Worm (Caenorhabditis elegans) whole organism, L1 larva: ENCODE results near the gene Y67H2A.2.

Experiments used
- ama-1 ChIP-seq: fragments of 150-350 bp; optimal IDR thresholded peaks from 2 replicates; lab custom pipeline; 2014
- efl-3 ChIP-seq: fragments of 200-800 bp; sonication (Bioruptor generic); optimal IDR thresholded peaks from 2 replicates; lab custom pipeline; 2018; ENCODE audit warnings: mild to moderate bottlenecking, missing genetic modification characterization, missing compliant biosample characterization
- irx-1 ChIP-seq: sonication (generic microtip); optimal IDR thresholded peaks from 2 replicates; lab custom pipeline; 2016; ENCODE audit warnings: missing genetic modification characterization, missing compliant biosample characterization
- mdl-1 ChIP-seq, 2 experiments: fragments of 150-350 bp; optimal IDR thresholded peaks; 2 replicates each; lab custom pipeline; 2014 to 2017; ENCODE audit warnings: missing biosample characterization in 2 of 2, missing genetic modification characterization in 2 of 2, inconsistent platforms in 1 of 2
- unc-62 ChIP-seq: fragments of 150-350 bp; optimal IDR thresholded peaks from 2 replicates; lab custom pipeline; 2014; ENCODE audit warnings: missing biosample characterization, missing genetic modification reagents, missing genetic modification characterization
- unc-86 ChIP-seq: sonication (generic microtip); optimal IDR thresholded peaks from 2 replicates; lab custom pipeline; 2016; ENCODE audit warnings: missing genetic modification characterization, missing compliant biosample characterization
- ztf-4 ChIP-seq: fragments of 150-350 bp; optimal IDR thresholded peaks from 2 replicates; lab custom pipeline; 2014; ENCODE audit warnings: missing biosample characterization, missing genetic modification characterization

DNA sequence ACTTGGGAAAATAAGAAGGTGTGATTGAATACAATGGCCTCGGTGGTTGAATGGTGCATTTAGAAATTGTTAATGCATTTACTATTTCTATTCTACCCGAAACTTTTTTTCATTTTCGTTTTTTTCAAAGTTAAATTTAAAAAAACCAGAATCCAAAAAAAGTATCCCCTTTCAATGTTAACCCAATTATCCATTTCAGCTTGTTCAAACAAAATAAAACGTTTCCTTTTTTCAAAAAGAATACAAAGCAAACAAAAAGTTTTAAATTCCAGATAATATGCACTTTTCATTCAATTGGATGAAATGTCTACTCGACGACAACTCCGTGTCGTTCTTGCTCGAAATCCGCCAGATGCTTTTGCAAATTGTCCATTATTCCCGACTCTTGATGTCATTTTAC lies 44.9 kb upstream of the Y67H2A.2 start, which contains the start of gene W02A2.5:
- TF ChIP-seq mdl-1 (tag; optimal IDR thresholded peaks at IDR 0.05; lab: Kevin White, UChicago): no peak
- no peak for TF ChIP-seq unc-86 (tag; lab: Kevin White, UChicago)
- TF ChIP-seq ama-1 (lab: Kevin White, UChicago): no peak
- TF ChIP-seq irx-1 (tag; lab: Kevin White, UChicago): no peak
- TF ChIP-seq efl-3 (GFP tag; lab: Kevin White, UChicago): no peak
- no peak for TF ChIP-seq ztf-4
- no peak for TF ChIP-seq unc-62 (GFP tag; lab: Kevin White, UChicago)
